Fruit fly (Drosophila melanogaster): Measurements from ENCODE around the gene Osi15.
A peak's percentile ranks its signal among the peaks of the same experiment; 100 is the strongest.

Osi15 gene

dm6 chr3R:6337397-6337796, 35.8 kb downstream of the Osi15 start:
- TF ChIP-seq usp (GFP tag; optimal IDR thresholded peaks at IDR 0.05): no peak
- TF ChIP-seq Dll (optimal IDR thresholded peaks at IDR 0.05): no peak
- no peak for TF ChIP-seq psq (optimal IDR thresholded peaks at IDR 0.05)
- no peak for TF ChIP-seq EcR (GFP tag; optimal IDR thresholded peaks at IDR 0.05)
- TF ChIP-seq CG8478 (optimal IDR thresholded peaks at IDR 0.05): no peak
- no peak for TF ChIP-seq pan (optimal IDR thresholded peaks at IDR 0.05)

dm6 chr3R:6339795-6340194, 38.2 kb downstream of the Osi15 start, which contains the start of gene Osi20:
Gene Osi20 (plus strand): TSS chr3R:6340095.
- TF ChIP-seq EcR (GFP tag; optimal IDR thresholded peaks at IDR 0.05): no peak
- TF ChIP-seq pan (optimal IDR thresholded peaks at IDR 0.05): no peak
- no peak for TF ChIP-seq psq (optimal IDR thresholded peaks at IDR 0.05)

dm6 chr3R:6341668-6342067, 40.1 kb downstream of the Osi15 start, which contains the start of gene CG17917:
Gene CG17917 (plus strand): TSS chr3R:6341968.
- no peak for TF ChIP-seq EcR (GFP tag; optimal IDR thresholded peaks at IDR 0.05)

dm6 chr3R:6342702-6343101, 41.1 kb downstream of the Osi15 start, which contains the start of gene CG10298:
Gene CG10298 (plus strand): TSS chr3R:6343002.
- no peak for TF ChIP-seq psq (optimal IDR thresholded peaks at IDR 0.05)

- TF ChIP-seq CG8478 (optimal IDR thresholded peaks at IDR 0.05) (no peak), pan (optimal IDR thresholded peaks at IDR 0.05) (no peak), EcR (GFP tag; optimal IDR thresholded peaks at IDR 0.05) (no peak), Dll (optimal IDR thresholded peaks at IDR 0.05) (no peak), usp (GFP tag; optimal IDR thresholded peaks at IDR 0.05) (no peak), psq (optimal IDR thresholded peaks at IDR 0.05) (no peak)
These were observed 42.0 kb downstream of the Osi15 start, which contains the start of gene CG17919 for dm6 chr3R:6343396-6344239. Gene CG17919 (plus strand): TSS chr3R:6344029.

dm6 chr3R:6345814-6346213, 44.2 kb downstream of the Osi15 start, which contains the start of the genes SmD2 and CG18048:
Gene SmD2 (minus strand): TSS chr3R:6345911.
Gene CG18048 (plus strand): TSS chr3R:6346111.
- TF ChIP-seq usp (GFP tag; optimal IDR thresholded peaks at IDR 0.05): no peak
- no peak for TF ChIP-seq pan (optimal IDR thresholded peaks at IDR 0.05)
- TF ChIP-seq psq (optimal IDR thresholded peaks at IDR 0.05): no peak
- TF ChIP-seq EcR (GFP tag; optimal IDR thresholded peaks at IDR 0.05): no peak
- TF ChIP-seq Dll (optimal IDR thresholded peaks at IDR 0.05): no peak
- TF ChIP-seq CG8478 (optimal IDR thresholded peaks at IDR 0.05): no peak

dm6 chr3R:6348943-6349342, 47.3 kb downstream of the Osi15 start, which contains the start of gene Hr83:
Gene Hr83 (plus strand): TSS chr3R:6349243.
- no peak for TF ChIP-seq usp (GFP tag; optimal IDR thresholded peaks at IDR 0.05)
- TF ChIP-seq Dll (optimal IDR thresholded peaks at IDR 0.05): no peak
- no peak for TF ChIP-seq CG8478 (optimal IDR thresholded peaks at IDR 0.05)
- no peak for TF ChIP-seq EcR (GFP tag; optimal IDR thresholded peaks at IDR 0.05)
- TF ChIP-seq psq (optimal IDR thresholded peaks at IDR 0.05): no peak

- TF ChIP-seq psq (optimal IDR thresholded peaks at IDR 0.05) (no peak), Dll (optimal IDR thresholded peaks at IDR 0.05) (no peak), CG8478 (optimal IDR thresholded peaks at IDR 0.05) (no peak), usp (GFP tag; optimal IDR thresholded peaks at IDR 0.05) (no peak), pan (optimal IDR thresholded peaks at IDR 0.05) (no peak), EcR (GFP tag; optimal IDR thresholded peaks at IDR 0.05) (no peak)
These were observed 49.2 kb downstream of the Osi15 start, which contains the start of gene Pak for dm6 chr3R:6350755-6351154. Gene Pak (plus strand): TSS chr3R:6350896.

- TF ChIP-seq Dll (optimal IDR thresholded peaks at IDR 0.05) (peak; percentile 23), psq (optimal IDR thresholded peaks at IDR 0.05) (no peak), pan (optimal IDR thresholded peaks at IDR 0.05) (no peak)
These were observed 49.6 kb downstream of the Osi15 start for dm6 chr3R:6351181-6351580.

- TF ChIP-seq pan (optimal IDR thresholded peaks at IDR 0.05) (no peak), usp (GFP tag; optimal IDR thresholded peaks at IDR 0.05) (no peak), psq (optimal IDR thresholded peaks at IDR 0.05) (no peak), Dll (optimal IDR thresholded peaks at IDR 0.05) (no peak), EcR (GFP tag; optimal IDR thresholded peaks at IDR 0.05) (no peak), CG8478 (optimal IDR thresholded peaks at IDR 0.05) (no peak)
These were observed 50.2 kb downstream of the Osi15 start for dm6 chr3R:6351696-6352378.

- TF ChIP-seq pan (optimal IDR thresholded peaks at IDR 0.05) (peak; percentile 31), Dll (optimal IDR thresholded peaks at IDR 0.05) (no peak)
These were observed 50.8 kb downstream of the Osi15 start for dm6 chr3R:6352436-6352835.

- TF ChIP-seq usp (GFP tag; optimal IDR thresholded peaks at IDR 0.05) (no peak), psq (optimal IDR thresholded peaks at IDR 0.05) (no peak)
These were observed 51.5 kb downstream of the Osi15 start for dm6 chr3R:6352893-6353623.

All from whole organism.